Fruit fly (Drosophila melanogaster) whole organism, embryonic: Measurements from ENCODE around the gene Trl.

Experiments used
- Ada2b ChIP-seq: fragments of 200-800 bp; sonication (Bioruptor generic); IDR thresholded peaks from 2 replicates; pipeline ENCODE4 v1.3.6; 2022; ENCODE audit warnings: missing biosample characterization, missing genetic modification characterization
- Aef1 ChIP-seq: fragments of 200-800 bp; sonication (Bioruptor generic); IDR thresholded peaks from 3 replicates; pipeline ENCODE4 v1.3.6; 2022; ENCODE audit warnings: missing biosample characterization, missing genetic modification characterization
- Atf-2 ChIP-seq: fragments of 200-800 bp; sonication (Bioruptor generic); optimal IDR thresholded peaks from 2 replicates; lab custom pipeline; 2016; ENCODE audit warnings: missing biosample characterization, missing genetic modification characterization
- CG10654 ChIP-seq: fragments of 200-800 bp; sonication (Bioruptor generic); optimal IDR thresholded peaks from 2 replicates; lab custom pipeline; 2016; ENCODE audit warnings: missing biosample characterization, missing genetic modification characterization
- CG12155 ChIP-seq: fragments of 200-800 bp; sonication (Bioruptor generic); optimal IDR thresholded peaks from 3 replicates; lab custom pipeline; 2016; ENCODE audit warnings: missing biosample characterization, missing genetic modification characterization
- CG17568 ChIP-seq: fragments of 200-800 bp; sonication (Bioruptor generic); optimal IDR thresholded peaks from 2 replicates; lab custom pipeline; 2018; ENCODE audit warnings: missing biosample characterization, mild to moderate bottlenecking, missing genetic modification characterization, moderate library complexity
- CG2120 ChIP-seq: fragments of 200-800 bp; sonication (Bioruptor generic); optimal IDR thresholded peaks from 3 replicates; lab custom pipeline; 2016; ENCODE audit warnings: missing biosample characterization, missing genetic modification characterization
- CG31441 ChIP-seq: fragments of 200-800 bp; sonication (Bioruptor generic); IDR thresholded peaks from 2 replicates; pipeline ENCODE4 v1.3.6; 2022; ENCODE audit warnings: missing biosample characterization, missing genetic modification characterization
- CG3726 ChIP-seq: fragments of 200-800 bp; sonication (Bioruptor generic); IDR thresholded peaks from 3 replicates; pipeline ENCODE4, ENCODE4 v1.3.6; 2022; ENCODE audit warnings: missing biosample characterization, missing genetic modification characterization
- CG7786 ChIP-seq: fragments of 200-800 bp; sonication (Bioruptor generic); optimal IDR thresholded peaks from 2 replicates; lab custom pipeline; 2016; ENCODE audit warnings: missing biosample characterization, missing genetic modification characterization
- CG8290 ChIP-seq, 3 experiments: fragments of 200-800 bp; sonication (Bioruptor generic); optimal IDR thresholded peaks; 2 replicates each; lab custom pipeline; 2016 to 2019; ENCODE audit warnings: missing biosample characterization in 3 of 3, missing genetic modification characterization in 3 of 3, mild to moderate bottlenecking in 2 of 3, moderate library complexity in 1 of 3
- CG9215 ChIP-seq: fragments of 200-800 bp; sonication (Bioruptor generic); IDR thresholded peaks from 2 replicates; pipeline ENCODE4 v1.3.6; 2022; ENCODE audit warnings: missing biosample characterization, missing genetic modification characterization
- Chrac-16 ChIP-seq: fragments of 200-800 bp; sonication (Bioruptor generic); optimal IDR thresholded peaks from 3 replicates; lab custom pipeline; 2016; ENCODE audit warnings: missing biosample characterization, missing genetic modification characterization
- Dbx ChIP-seq: fragments of 200-800 bp; sonication (Bioruptor generic); IDR thresholded peaks from 3 replicates; pipeline ENCODE4 v1.3.6; 2022; ENCODE audit warnings: missing biosample characterization, missing genetic modification characterization
- HLH3B ChIP-seq: fragments of 200-800 bp; sonication (Bioruptor generic); IDR thresholded peaks from 2 replicates; pipeline ENCODE4 v1.3.6; 2022; ENCODE audit warnings: missing biosample characterization, missing genetic modification characterization
- HLH4C ChIP-seq: fragments of 200-800 bp; sonication (Bioruptor generic); IDR thresholded peaks from 3 replicates; pipeline ENCODE4 v1.3.6; 2022; ENCODE audit warnings: missing biosample characterization, missing genetic modification characterization; ENCODE audit not compliant: partially characterized antibody
- Mad ChIP-seq: fragments of 200-800 bp; sonication (Bioruptor generic); optimal IDR thresholded peaks from 2 replicates; lab custom pipeline; 2016; ENCODE audit warnings: missing biosample characterization, missing genetic modification characterization
- Med ChIP-seq: fragments of 200-800 bp; sonication (Bioruptor generic); peaks from one replicate; lab custom pipeline; 2016; ENCODE audit warnings: missing biosample characterization, missing genetic modification characterization, mild to moderate bottlenecking, inconsistent platforms, moderate library complexity
- Mrtf ChIP-seq: fragments of 200-800 bp; sonication (Bioruptor generic); IDR thresholded peaks from 3 replicates; pipeline ENCODE4 v1.3.6; 2022; ENCODE audit warnings: missing biosample characterization, missing genetic modification characterization
- Rfx ChIP-seq: fragments of 200-800 bp; sonication (Bioruptor generic); IDR thresholded peaks from 2 replicates; pipeline ENCODE4 v1.3.6; 2022; ENCODE audit warnings: missing biosample characterization, missing genetic modification characterization
- Sin3A ChIP-seq: fragments of >200 bp; optimal IDR thresholded peaks from 2 replicates; lab custom pipeline; 2018
- Sry-δ ChIP-seq: fragments of 200-800 bp; sonication (Bioruptor generic); optimal IDR thresholded peaks from 2 replicates; lab custom pipeline; 2016; ENCODE audit warnings: missing biosample characterization, missing genetic modification characterization
- Trl ChIP-seq, 3 experiments: fragments of >200 bp in 2 of 3; fragments of 200-800 bp in 1 of 3; sonication (Bioruptor generic) in 1 of 3; optimal IDR thresholded peaks; 2 replicates in 1 of 3; 3 replicates in 2 of 3; lab custom pipeline; 2016 to 2017; ENCODE audit warnings: missing biosample characterization in 1 of 3, missing genetic modification characterization in 1 of 3
- al ChIP-seq: fragments of 200-800 bp; sonication (Bioruptor generic); IDR thresholded peaks from 2 replicates; pipeline ENCODE4 v1.3.6; 2022; ENCODE audit warnings: missing biosample characterization, missing genetic modification characterization
- ase ChIP-seq: fragments of 200-800 bp; sonication (Bioruptor generic); IDR thresholded peaks from 3 replicates; pipeline ENCODE4 v1.3.6; 2022; ENCODE audit warnings: missing biosample characterization, missing genetic modification characterization
- bsh ChIP-seq, 2 experiments: fragments of 200-800 bp; sonication (Bioruptor generic); optimal IDR thresholded peaks; 2 replicates each; lab custom pipeline; 2017 to 2018; ENCODE audit warnings: mild to moderate bottlenecking in 2 of 2, missing biosample characterization in 2 of 2, missing genetic modification characterization in 2 of 2, moderate library complexity in 1 of 2
- cas ChIP-seq: fragments of 200-800 bp; sonication (Bioruptor generic); IDR thresholded peaks from 2 replicates; pipeline ENCODE4 v1.3.6; 2022; ENCODE audit warnings: missing biosample characterization, missing genetic modification characterization
- cg ChIP-seq: fragments of 200-800 bp; sonication (Bioruptor generic); optimal IDR thresholded peaks from 3 replicates; lab custom pipeline; 2019; ENCODE audit warnings: missing biosample characterization, mild to moderate bottlenecking, missing genetic modification characterization, moderate library complexity
- chinmo ChIP-seq: fragments of 200-800 bp; sonication (Bioruptor generic); IDR thresholded peaks from 4 replicates; pipeline ENCODE4 v1.3.6; 2022; ENCODE audit warnings: missing biosample characterization, missing genetic modification characterization; ENCODE audit not compliant: partially characterized antibody
- crc ChIP-seq: fragments of 200-800 bp; sonication (Bioruptor generic); optimal IDR thresholded peaks from 2 replicates; lab custom pipeline; 2016; ENCODE audit warnings: missing biosample characterization, missing genetic modification characterization
- crol ChIP-seq: fragments of 200-800 bp; sonication (Bioruptor generic); IDR thresholded peaks from 2 replicates; pipeline ENCODE4 v1.3.6; 2022; ENCODE audit warnings: missing biosample characterization, missing genetic modification characterization
- crp ChIP-seq, 2 experiments: fragments of 200-800 bp; sonication (Bioruptor generic); optimal IDR thresholded peaks; 2 replicates in 1 of 2; 3 replicates in 1 of 2; lab custom pipeline; 2017; ENCODE audit warnings: missing biosample characterization in 2 of 2, missing genetic modification characterization in 2 of 2, mild to moderate bottlenecking in 1 of 2, moderate library complexity in 1 of 2
- dmrt99B ChIP-seq: fragments of 200-800 bp; sonication (Bioruptor generic); optimal IDR thresholded peaks from 2 replicates; lab custom pipeline; 2018; ENCODE audit warnings: missing biosample characterization, mild to moderate bottlenecking, missing genetic modification characterization, moderate library complexity
- gt ChIP-seq: fragments of 200-800 bp; sonication (Bioruptor generic); IDR thresholded peaks from 2 replicates; pipeline ENCODE4 v1.3.6; 2022; ENCODE audit warnings: missing biosample characterization, missing genetic modification characterization
- ind ChIP-seq: fragments of 200-800 bp; sonication (Bioruptor generic); optimal IDR thresholded peaks from 3 replicates; lab custom pipeline; 2016; ENCODE audit warnings: missing biosample characterization, missing genetic modification characterization
- klu ChIP-seq: fragments of 200-800 bp; sonication (Bioruptor generic); IDR thresholded peaks from 2 replicates; pipeline ENCODE4 v1.3.6; 2022; ENCODE audit warnings: missing biosample characterization, missing genetic modification characterization
- lbe ChIP-seq: fragments of 200-800 bp; sonication (Bioruptor generic); optimal IDR thresholded peaks from 2 replicates; lab custom pipeline; 2016; ENCODE audit warnings: missing biosample characterization, mild to moderate bottlenecking, missing genetic modification characterization
- maf-S ChIP-seq: fragments of 200-800 bp; sonication (Bioruptor generic); optimal IDR thresholded peaks from 2 replicates; lab custom pipeline; 2016; ENCODE audit warnings: missing biosample characterization, missing genetic modification characterization
- mld ChIP-seq: fragments of 200-800 bp; sonication (Bioruptor generic); IDR thresholded peaks from 3 replicates; pipeline ENCODE4 v1.3.6; 2022; ENCODE audit warnings: missing biosample characterization, missing genetic modification characterization; ENCODE audit not compliant: partially characterized antibody
- nom ChIP-seq: fragments of 200-800 bp; sonication (Bioruptor generic); optimal IDR thresholded peaks from 2 replicates; lab custom pipeline; 2017; ENCODE audit warnings: missing biosample characterization, missing genetic modification characterization, mild to moderate bottlenecking, moderate library complexity, missing genetic modification reagents
- peb ChIP-seq: fragments of 200-800 bp; sonication (Bioruptor generic); IDR thresholded peaks from 2 replicates; pipeline ENCODE4 v1.3.6; 2022; ENCODE audit warnings: missing biosample characterization, missing genetic modification characterization
- pum ChIP-seq: fragments of 200-800 bp; sonication (Bioruptor generic); optimal IDR thresholded peaks from 2 replicates; lab custom pipeline; 2016; ENCODE audit warnings: missing biosample characterization, missing genetic modification characterization
- row ChIP-seq: fragments of 200-800 bp; sonication (Bioruptor generic); IDR thresholded peaks from 3 replicates; pipeline ENCODE4 v1.3.6; 2022; ENCODE audit warnings: missing biosample characterization, missing genetic modification characterization
- sisA ChIP-seq: fragments of 200-800 bp; sonication (Bioruptor generic); IDR thresholded peaks from 2 replicates; pipeline ENCODE4 v1.3.6; 2022; ENCODE audit warnings: missing biosample characterization, missing genetic modification characterization
- slbo ChIP-seq: fragments of 200-800 bp; sonication (Bioruptor generic); IDR thresholded peaks from 2 replicates; pipeline ENCODE4 v1.3.6; 2022; ENCODE audit warnings: missing biosample characterization, missing genetic modification characterization
- sob ChIP-seq: fragments of 200-800 bp; sonication (Bioruptor generic); IDR thresholded peaks from 2 replicates; pipeline ENCODE4 v1.3.6; 2022; ENCODE audit warnings: missing biosample characterization, missing genetic modification characterization
- unpg ChIP-seq: fragments of 200-800 bp; sonication (Bioruptor generic); optimal IDR thresholded peaks from 3 replicates; lab custom pipeline; 2018; ENCODE audit warnings: missing biosample characterization, mild to moderate bottlenecking, missing genetic modification characterization, moderate library complexity

The Trl gene

dm6 chr3L:14786230-14786850 is 25.5 kb upstream of the Trl start, which contains the start of the genes bmm and Tdrd3 (continued):
- TF ChIP-seq Mad (peak; percentile 22), klu (GFP tag; lab: Robert Waterston, UW) (peak; percentile 34; the same call in 1 of the 2 replicates), CG10654 (GFP tag; lab: Kevin White, UChicago) (peak; percentile 82), Aef1 (peak; percentile 75)
- TF ChIP-seq, all 482 proteins: peak for 364

dm6 chr3L:14785492-14785916 is 24.7 kb upstream of the Trl start:
- TF ChIP-seq gt (GFP tag; lab: Robert Waterston, UW) (no peak), dmrt99B (peak; percentile 41), cas (0 out of 2 replicates have a peak, but pooled peaks have one; percentile 5), row (peak; percentile 56), sisA (GFP tag; lab: Robert Waterston, UW) (peak; percentile 33; the same call in 1 of the 2 replicates), CG7786 (GFP tag; lab: Kevin White, UChicago) (peak; percentile 16), HLH4C (GFP tag; lab: Robert Waterston, UW) (no peak), crc (GFP tag; lab: Kevin White, UChicago) (peak; percentile 1), Med (GFP tag; lab: Kevin White, UChicago) (peak; percentile 90), nom (peak; percentile 59), Sin3A (lab: Kevin White, UChicago) (no peak), Dbx (GFP tag; lab: Robert Waterston, UW) (peak; percentile 41; the same call in 2 of the 3 replicates), Mrtf (peak; percentile 52; the same call in 1 of the 3 replicates), Sry-δ (no peak), mld (no peak), crol (GFP tag; lab: Robert Waterston, UW) (peak; percentile 81), bsh (GFP tag; optimal IDR thresholded peaks at IDR 0.05; lab: Kevin White, UChicago) (peak in 1 of 2 experiments; percentile 27), pum (GFP tag; lab: Kevin White, UChicago) (peak; percentile 28), Rfx (peak; percentile 53), CG2120 (GFP tag; lab: Kevin White, UChicago) (peak; percentile 19), crp (GFP tag; optimal IDR thresholded peaks at IDR 0.05; lab: Kevin White, UChicago) (peak in 1 of 2 experiments; percentile 63), CG9215 (GFP tag; lab: Robert Waterston, UW) (peak; percentile 33; the same call in 1 of the 2 replicates), chinmo (GFP tag; lab: Robert Waterston, UW) (peak; percentile 90; the same call in 1 of the 4 replicates), CG3726 (GFP tag; lab: Robert Waterston, UW) (no peak), ind (GFP tag; lab: Kevin White, UChicago) (peak; percentile 31), HLH3B (GFP tag; lab: Robert Waterston, UW) (0 out of 2 replicates have a peak, but pooled peaks have one; percentile 27), Atf-2 (GFP tag; lab: Kevin White, UChicago) (peak; percentile 12), CG8290 (GFP tag; optimal IDR thresholded peaks at IDR 0.05; lab: Kevin White, UChicago) (no peak), CG8290 (tag; optimal IDR thresholded peaks at IDR 0.05; lab: Kevin White, UChicago) (peak in 1 of 2 experiments; percentile 22), Trl (optimal IDR thresholded peaks at IDR 0.05; lab: Kevin White, UChicago) (peak in 1 of 2 experiments; percentile 23), Trl (GFP tag; optimal IDR thresholded peaks at IDR 0.05; lab: Kevin White, UChicago) (no peak), CG17568 (GFP tag; lab: Kevin White, UChicago) (no peak), Ada2b (GFP tag; lab: Robert Waterston, UW) (peak; percentile 31; the same call in 1 of the 2 replicates), peb (peak; percentile 50; the same call in 1 of the 2 replicates), Chrac-16 (GFP tag; lab: Kevin White, UChicago) (peak; percentile 0), cg (peak; percentile 76), al (GFP tag; lab: Robert Waterston, UW) (0 out of 2 replicates have a peak, but pooled peaks have one; percentile 19), sob (0 out of 2 replicates have a peak, but pooled peaks have one; percentile 16), maf-S (GFP tag; lab: Kevin White, UChicago) (peak; percentile 34), ase (GFP tag; lab: Robert Waterston, UW) (peak; percentile 51; the same call in 1 of the 3 replicates), CG12155 (GFP tag; lab: Kevin White, UChicago) (peak; percentile 20), CG31441 (no peak), lbe (GFP tag; lab: Kevin White, UChicago) (peak; percentile 5), unpg (GFP tag; lab: Kevin White, UChicago) (no peak), slbo (GFP tag; lab: Robert Waterston, UW) (peak; percentile 32; the same call in 1 of the 2 replicates)
